Fruit fly (Drosophila melanogaster): Measurements from ENCODE around the gene grp.
A peak's percentile ranks its signal among the peaks of the same experiment; 100 is the strongest.

grp gene

dm6 chr2L:16653541-16653940, 26.3 kb upstream of the grp start:
- no peak for TF ChIP-seq Hr78 (GFP tag; optimal IDR thresholded peaks at IDR 0.05)
- TF ChIP-seq dmrt93B (GFP tag; optimal IDR thresholded peaks at IDR 0.05): no peak
- TF ChIP-seq Abd-B (GFP tag; optimal IDR thresholded peaks at IDR 0.05): no peak

- TF ChIP-seq Dfd (GFP tag; optimal IDR thresholded peaks at IDR 0.05): no peak
- TF ChIP-seq dmrt93B (GFP tag; optimal IDR thresholded peaks at IDR 0.05): peak; percentile 40
- TF ChIP-seq foxo (GFP tag; optimal IDR thresholded peaks at IDR 0.05): peak in 1 of 2 experiments; percentile 57
- no peak for TF ChIP-seq Rel (GFP tag; optimal IDR thresholded peaks at IDR 0.05)
- TF ChIP-seq Rel (tag; optimal IDR thresholded peaks at IDR 0.05): peak; percentile 4
- no peak for TF ChIP-seq Abd-B (GFP tag; optimal IDR thresholded peaks at IDR 0.05)
- TF ChIP-seq dl (GFP tag; optimal IDR thresholded peaks at IDR 0.05; ENCODE audit: insufficient read depth in 1 of 2, partially characterized antibody in 2 of 2): peak; percentile 81 to 90
- no peak for TF ChIP-seq GATAd (GFP tag; optimal IDR thresholded peaks at IDR 0.05)
- TF ChIP-seq lola (GFP tag; optimal IDR thresholded peaks at IDR 0.05): no peak
- no peak for TF ChIP-seq Hnf4 (GFP tag; optimal IDR thresholded peaks at IDR 0.05)
- TF ChIP-seq brk (GFP tag; optimal IDR thresholded peaks at IDR 0.05): no peak
- TF ChIP-seq Dif (GFP tag; optimal IDR thresholded peaks at IDR 0.05; ENCODE audit: partially characterized antibody): peak; percentile 99
- TF ChIP-seq usp (GFP tag; optimal IDR thresholded peaks at IDR 0.05): no peak
- TF ChIP-seq Mio (GFP tag; optimal IDR thresholded peaks at IDR 0.05): no peak
- TF ChIP-seq CG9705 (GFP tag; optimal IDR thresholded peaks at IDR 0.05): no peak
- no peak for TF ChIP-seq OdsH (GFP tag; optimal IDR thresholded peaks at IDR 0.05)
- TF ChIP-seq pan (optimal IDR thresholded peaks at IDR 0.05): no peak
- TF ChIP-seq sv (GFP tag; optimal IDR thresholded peaks at IDR 0.05): peak; percentile 43
- TF ChIP-seq Hr83 (GFP tag; optimal IDR thresholded peaks at IDR 0.05; ENCODE audit: poor library complexity, severe bottlenecking): no peak
- no peak for TF ChIP-seq sage (GFP tag; optimal IDR thresholded peaks at IDR 0.05)
- TF ChIP-seq N (GFP tag; optimal IDR thresholded peaks at IDR 0.05): no peak
- TF ChIP-seq dsf (GFP tag; optimal IDR thresholded peaks at IDR 0.05; ENCODE audit: borderline replicate concordance): peak; percentile 19
- TF ChIP-seq Hr78 (GFP tag; optimal IDR thresholded peaks at IDR 0.05): no peak
- no peak for TF ChIP-seq CrebA (GFP tag; optimal IDR thresholded peaks at IDR 0.05; ENCODE audit: borderline replicate concordance)
- peak; percentile 42 for TF ChIP-seq psq (GFP tag; optimal IDR thresholded peaks at IDR 0.05)
- TF ChIP-seq fru (GFP tag; optimal IDR thresholded peaks at IDR 0.05): peak; percentile 48
- TF ChIP-seq Sp1 (GFP tag; optimal IDR thresholded peaks at IDR 0.05): peak; percentile 37
- no peak for TF ChIP-seq CG32264 (GFP tag; optimal IDR thresholded peaks at IDR 0.05)
- no peak for TF ChIP-seq rgr (GFP tag; optimal IDR thresholded peaks at IDR 0.05)
- TF ChIP-seq woc (GFP tag; optimal IDR thresholded peaks at IDR 0.05): peak; percentile 71
- TF ChIP-seq tai (GFP tag; optimal IDR thresholded peaks at IDR 0.05): no peak
- peak; percentile 33 for TF ChIP-seq Jra (GFP tag; optimal IDR thresholded peaks at IDR 0.05)
- peak; percentile 49 for TF ChIP-seq h (GFP tag; optimal IDR thresholded peaks at IDR 0.05)
- TF ChIP-seq Myc (optimal IDR thresholded peaks at IDR 0.05): peak; percentile 90
- TF ChIP-seq Vsx2 (GFP tag; optimal IDR thresholded peaks at IDR 0.05; ENCODE audit: partially characterized antibody): peak; percentile 90
- TF ChIP-seq HLH106 (tag; optimal IDR thresholded peaks at IDR 0.05): peak; percentile 70
- no peak for TF ChIP-seq jim (GFP tag; optimal IDR thresholded peaks at IDR 0.05)
- peak; percentile 27 for TF ChIP-seq ey (GFP tag; optimal IDR thresholded peaks at IDR 0.05)
- TF ChIP-seq br (GFP tag; optimal IDR thresholded peaks at IDR 0.05): peak; percentile 32
These were observed 23.2 kb upstream of the grp start for dm6 chr2L:16656692-16657109.

dm6 chr2L:16657467-16657866, 22.4 kb upstream of the grp start:
- TF ChIP-seq Dfd (GFP tag; optimal IDR thresholded peaks at IDR 0.05) (peak; percentile 79), jim (GFP tag; optimal IDR thresholded peaks at IDR 0.05) (no peak)
